Worm (Caenorhabditis elegans) whole organism, L1 larva: Measurements from ENCODE around the gene mrps-10.

Experiments used
- aly-2 ChIP-seq: fragments of 150-350 bp; optimal IDR thresholded peaks from 2 replicates; lab custom pipeline; 2014; ENCODE audit warnings: missing biosample characterization, missing genetic modification characterization
- efl-1 ChIP-seq, 4 experiments: fragments of 150-350 bp; optimal IDR thresholded peaks in 3 of 4; peaks in 1 of 4; 1 replicate in 1 of 4; 2 replicates in 3 of 4; lab custom pipeline; 2014; ENCODE audit warnings: missing biosample characterization in 2 of 4, missing genetic modification characterization in 2 of 4, missing genetic modification reagents in 2 of 4
- fos-1 ChIP-seq: fragments of 150-350 bp; optimal IDR thresholded peaks from 2 replicates; lab custom pipeline; 2014; ENCODE audit warnings: missing biosample characterization, missing genetic modification characterization
- hpl-2 ChIP-seq: fragments of 150-350 bp; optimal IDR thresholded peaks from 2 replicates; lab custom pipeline; 2014; ENCODE audit warnings: missing biosample characterization, missing genetic modification reagents, missing genetic modification characterization
- lir-3 ChIP-seq: sonication (generic microtip); optimal IDR thresholded peaks from 2 replicates; lab custom pipeline; 2016; ENCODE audit warnings: mild to moderate bottlenecking, missing genetic modification characterization, moderate library complexity, missing compliant biosample characterization; ENCODE audit not compliant: poor library complexity
- mep-1 ChIP-seq: fragments of 150-350 bp; optimal IDR thresholded peaks from 2 replicates; lab custom pipeline; 2014; ENCODE audit warnings: missing biosample characterization, missing genetic modification characterization
- nhr-28 ChIP-seq: fragments of 150-350 bp; optimal IDR thresholded peaks from 2 replicates; lab custom pipeline; 2014; ENCODE audit warnings: missing biosample characterization, missing genetic modification characterization
- nhr-76 ChIP-seq: sonication (generic microtip); optimal IDR thresholded peaks from 2 replicates; lab custom pipeline; 2017; ENCODE audit warnings: missing biosample characterization, missing genetic modification characterization
- sptf-1 ChIP-seq: fragments of 150-350 bp; optimal IDR thresholded peaks from 2 replicates; lab custom pipeline; 2014; ENCODE audit warnings: missing biosample characterization, missing genetic modification characterization
- unc-86 ChIP-seq: sonication (generic microtip); optimal IDR thresholded peaks from 2 replicates; lab custom pipeline; 2016; ENCODE audit warnings: missing genetic modification characterization, missing compliant biosample characterization

DNA sequence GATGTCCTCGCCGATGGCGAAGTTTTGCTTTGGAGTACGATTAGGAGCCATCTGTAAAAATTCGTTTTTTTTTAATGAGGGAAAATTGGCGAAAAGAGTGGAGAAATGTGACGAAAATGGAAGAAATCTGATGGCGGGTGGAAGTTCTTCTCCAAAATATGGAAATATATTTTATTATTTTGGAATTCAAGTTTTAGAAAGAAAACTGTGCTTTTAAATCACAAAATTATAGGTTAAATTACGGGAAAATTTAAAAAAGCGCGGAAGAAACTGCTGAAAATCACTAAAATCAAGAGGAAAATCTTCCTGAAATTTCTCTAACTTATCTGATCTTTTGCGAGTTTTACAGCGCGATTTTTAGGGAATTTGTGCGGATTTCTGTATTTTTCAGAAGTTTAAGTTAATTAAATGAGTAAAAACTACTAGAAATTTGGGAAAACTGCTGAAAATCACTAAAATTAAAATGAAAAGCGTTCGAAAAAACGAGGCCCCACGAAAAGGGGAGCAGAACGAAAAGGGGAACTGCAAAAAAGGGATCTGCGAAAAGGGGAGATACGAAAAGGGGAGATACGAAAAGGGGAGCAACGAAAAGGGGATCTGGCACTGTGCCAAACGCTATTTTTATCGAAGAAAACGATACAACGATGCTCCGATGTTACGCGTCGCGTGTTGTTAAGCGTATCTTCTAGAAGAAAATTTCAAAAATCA lies 48.7 kb upstream of the mrps-10 start, which contains the start of the genes cec-7 and enu-3.5:
- TF ChIP-seq lir-3 (tag; lab: Kevin White, UChicago), result no peak
- TF ChIP-seq efl-1 (optimal IDR thresholded peaks at IDR 0.05; lab: Kevin White, UChicago), result no peak
- no peak for TF ChIP-seq efl-1 (GFP tag; optimal IDR thresholded peaks at IDR 0.05 in 1 of 2; lab: Kevin White, UChicago)
- no peak for TF ChIP-seq mep-1 (tag; lab: Kevin White, UChicago)
- TF ChIP-seq unc-86, result no peak
- TF ChIP-seq fos-1, result no peak
- no peak for TF ChIP-seq nhr-28
- no peak for TF ChIP-seq aly-2 (tag; lab: Kevin White, UChicago)
- no peak for TF ChIP-seq nhr-76 (tag; lab: Kevin White, UChicago)
- no peak for TF ChIP-seq sptf-1 (tag; lab: Kevin White, UChicago)
- no peak for TF ChIP-seq hpl-2 (GFP tag; lab: Kevin White, UChicago)
